Worm (Caenorhabditis elegans) whole organism, young adult: ENCODE data around the gene T08G3.13.
A peak's percentile ranks its signal among the peaks of the same experiment; 100 is the strongest.

Experiments used
- B0035.1 ChIP-seq: sonication (generic microtip); optimal IDR thresholded peaks from 2 replicates; lab custom pipeline; 2016; ENCODE audit warnings: missing genetic modification characterization, mild to moderate bottlenecking, missing compliant biosample characterization, missing genotype, missing genetic modification reagents
- B0336.3 ChIP-seq: fragments of 200-800 bp; sonication (Bioruptor generic); IDR thresholded peaks from 2 replicates; pipeline ENCODE4 v1.3.6; 2022; ENCODE audit warnings: missing genetic modification characterization, missing compliant biosample characterization
- F22D6.2 ChIP-seq: sonication (generic microtip); optimal IDR thresholded peaks from 2 replicates; lab custom pipeline; 2016; ENCODE audit warnings: mild to moderate bottlenecking, missing genetic modification characterization, missing compliant biosample characterization
- F57A8.1 ChIP-seq: fragments of 200-800 bp; sonication (Bioruptor generic); optimal IDR thresholded peaks from 2 replicates; lab custom pipeline; 2018; ENCODE audit warnings: mild to moderate bottlenecking, missing genetic modification characterization, moderate library complexity, missing compliant biosample characterization
- F57C9.4 ChIP-seq: sonication (generic microtip); optimal IDR thresholded peaks from 2 replicates; lab custom pipeline; 2017; ENCODE audit warnings: mild to moderate bottlenecking, missing genetic modification characterization, missing compliant biosample characterization
- K12H6.12 ChIP-seq: fragments of 200-800 bp; sonication (Bioruptor generic); optimal IDR thresholded peaks from 2 replicates; lab custom pipeline; 2018; ENCODE audit warnings: mild to moderate bottlenecking, missing genetic modification characterization, missing compliant biosample characterization
- Y53F4B.3 ChIP-seq: fragments of 200-800 bp; sonication (Bioruptor generic); IDR thresholded peaks from 2 replicates; pipeline ENCODE4 v1.3.6; 2022; ENCODE audit warnings: missing genetic modification reagents, missing genetic modification characterization, missing compliant biosample characterization
- Y79H2A.3 ChIP-seq: fragments of 200-800 bp; sonication (Bioruptor generic); conservative IDR thresholded peaks from 2 replicates; pipeline ENCODE4 v1.3.6; 2022; ENCODE audit warnings: missing genetic modification reagents, missing genetic modification characterization, missing compliant biosample characterization
- aptf-3 ChIP-seq: fragments of 200-800 bp; sonication (Bioruptor generic); IDR thresholded peaks from 2 replicates; pipeline ENCODE4 v1.3.6; 2022; ENCODE audit warnings: missing genetic modification characterization, missing compliant biosample characterization
- atf-7 ChIP-seq: sonication (generic microtip); optimal IDR thresholded peaks from 2 replicates; lab custom pipeline; 2017; ENCODE audit warnings: mild to moderate bottlenecking, missing genetic modification characterization, missing compliant biosample characterization
- athp-1 ChIP-seq: sonication (generic microtip); optimal IDR thresholded peaks from 2 replicates; lab custom pipeline; 2017; ENCODE audit warnings: mild to moderate bottlenecking, missing genetic modification characterization, missing compliant biosample characterization
- bed-2 ChIP-seq: fragments of 200-800 bp; sonication (Bioruptor generic); IDR thresholded peaks from 2 replicates; pipeline ENCODE4 v1.3.6; 2022; ENCODE audit warnings: missing genetic modification reagents, missing genetic modification characterization, missing compliant biosample characterization
- ccch-3 ChIP-seq: fragments of 200-800 bp; sonication (Bioruptor generic); optimal IDR thresholded peaks from 2 replicates; lab custom pipeline; 2018; ENCODE audit warnings: mild to moderate bottlenecking, missing genetic modification characterization, missing compliant biosample characterization
- cebp-2 ChIP-seq: fragments of 200-800 bp; sonication (Bioruptor generic); IDR thresholded peaks from 2 replicates; pipeline ENCODE4 v1.3.6; 2022; ENCODE audit warnings: missing genetic modification characterization, missing compliant biosample characterization
- ceh-27 ChIP-seq: fragments of 200-800 bp; sonication (Bioruptor generic); optimal IDR thresholded peaks from 2 replicates; lab custom pipeline; 2018; ENCODE audit warnings: mild to moderate bottlenecking, missing genetic modification characterization, moderate library complexity, missing compliant biosample characterization
- ceh-58 ChIP-seq: fragments of 200-800 bp; sonication (Bioruptor generic); IDR thresholded peaks from 2 replicates; pipeline ENCODE4 v1.3.6; 2022; ENCODE audit warnings: missing genetic modification characterization, missing compliant biosample characterization
- ceh-79 ChIP-seq: sonication (generic microtip); optimal IDR thresholded peaks from 2 replicates; lab custom pipeline; 2017; ENCODE audit warnings: mild to moderate bottlenecking, missing genetic modification characterization, missing compliant biosample characterization
- dpl-1 ChIP-seq: fragments of 150-350 bp; optimal IDR thresholded peaks from 2 replicates; lab custom pipeline; 2014; ENCODE audit warnings: missing biosample characterization, missing genetic modification reagents, missing genetic modification characterization
- egrh-3 ChIP-seq: fragments of 200-800 bp; sonication (Bioruptor generic); IDR thresholded peaks from 2 replicates; pipeline ENCODE4 v1.3.6; 2022; ENCODE audit warnings: missing genetic modification reagents, missing genetic modification characterization, missing compliant biosample characterization
- ekl-4 ChIP-seq: fragments of 200-800 bp; sonication (Bioruptor generic); IDR thresholded peaks from 2 replicates; pipeline ENCODE4 v1.3.6; 2022; ENCODE audit warnings: missing genetic modification reagents, missing genetic modification characterization, missing compliant biosample characterization
- ets-4 ChIP-seq: fragments of 200-800 bp; sonication (Bioruptor generic); optimal IDR thresholded peaks from 2 replicates; lab custom pipeline; 2018; ENCODE audit warnings: mild to moderate bottlenecking, missing genetic modification characterization, missing compliant biosample characterization
- hlh-12 ChIP-seq: sonication (generic microtip); optimal IDR thresholded peaks from 2 replicates; lab custom pipeline; 2016; ENCODE audit warnings: missing genetic modification characterization, missing compliant biosample characterization
- hmg-20 ChIP-seq: fragments of 200-800 bp; sonication (Bioruptor generic); IDR thresholded peaks from 2 replicates; pipeline ENCODE4 v1.3.6; 2022; ENCODE audit warnings: missing genetic modification reagents, missing genetic modification characterization, missing compliant biosample characterization
- hrde-1 ChIP-seq: sonication (generic microtip); optimal IDR thresholded peaks from 2 replicates; lab custom pipeline; 2016; ENCODE audit warnings: missing genetic modification characterization, mild to moderate bottlenecking, missing compliant biosample characterization, moderate library complexity, missing genotype, missing genetic modification reagents, borderline replicate concordance
- lag-1 ChIP-seq: fragments of 200-800 bp; sonication (Bioruptor generic); IDR thresholded peaks from 2 replicates; pipeline ENCODE4 v1.3.6; 2022; ENCODE audit warnings: missing genetic modification reagents, missing genetic modification characterization, missing compliant biosample characterization
- lin-26 ChIP-seq: fragments of 200-800 bp; sonication (Bioruptor generic); IDR thresholded peaks from 2 replicates; pipeline ENCODE4 v1.3.6; 2022; ENCODE audit warnings: missing genetic modification reagents, missing genetic modification characterization, missing compliant biosample characterization
- lin-40 ChIP-seq: sonication (generic microtip); optimal IDR thresholded peaks from 2 replicates; lab custom pipeline; 2016; ENCODE audit warnings: missing genetic modification characterization, mild to moderate bottlenecking, missing compliant biosample characterization, missing genotype, missing genetic modification reagents
- lin-54 ChIP-seq: fragments of 200-800 bp; sonication (Bioruptor generic); optimal IDR thresholded peaks from 2 replicates; lab custom pipeline; 2018; ENCODE audit warnings: mild to moderate bottlenecking, missing genetic modification characterization, missing compliant biosample characterization
- lsy-27 ChIP-seq: sonication (generic microtip); optimal IDR thresholded peaks from 2 replicates; lab custom pipeline; 2017; ENCODE audit warnings: missing genetic modification characterization, mild to moderate bottlenecking, missing compliant biosample characterization, antibody characterized with exemption, missing genotype, borderline replicate concordance; ENCODE audit not compliant: insufficient read depth
- madf-6 ChIP-seq: fragments of 200-800 bp; sonication (Bioruptor generic); IDR thresholded peaks from 2 replicates; pipeline ENCODE4 v1.3.6; 2022; ENCODE audit warnings: missing genetic modification reagents, missing genetic modification characterization, missing compliant biosample characterization
- mel-28 ChIP-seq: sonication (generic microtip); optimal IDR thresholded peaks from 2 replicates; lab custom pipeline; 2016; ENCODE audit warnings: borderline replicate concordance, mild to moderate bottlenecking, missing genetic modification characterization, missing compliant biosample characterization
- mxl-1 ChIP-seq: sonication (generic microtip); optimal IDR thresholded peaks from 2 replicates; lab custom pipeline; 2016; ENCODE audit warnings: missing genetic modification characterization, missing compliant biosample characterization
- nhr-120 ChIP-seq: fragments of 200-800 bp; sonication (Bioruptor generic); IDR thresholded peaks from 2 replicates; pipeline ENCODE4 v1.3.6; 2022; ENCODE audit warnings: missing genetic modification characterization, missing compliant biosample characterization
- nhr-27 ChIP-seq: fragments of 200-800 bp; sonication (Bioruptor generic); optimal IDR thresholded peaks from 2 replicates; lab custom pipeline; 2018; ENCODE audit warnings: mild to moderate bottlenecking, missing genetic modification characterization, moderate library complexity, missing compliant biosample characterization
- nhr-80 ChIP-seq: sonication (generic microtip); optimal IDR thresholded peaks from 2 replicates; lab custom pipeline; 2016; ENCODE audit warnings: missing genetic modification characterization, missing compliant biosample characterization
- nhr-90 ChIP-seq: sonication (generic microtip); optimal IDR thresholded peaks from 2 replicates; lab custom pipeline; 2016; ENCODE audit warnings: missing genotype, mild to moderate bottlenecking, missing genetic modification characterization, missing compliant biosample characterization
- pbrm-1 ChIP-seq: fragments of 200-800 bp; sonication (Bioruptor generic); IDR thresholded peaks from 2 replicates; pipeline ENCODE4 v1.3.6; 2022; ENCODE audit warnings: missing genetic modification reagents, missing genetic modification characterization, missing compliant biosample characterization
- rpc-1 ChIP-seq, 2 experiments: fragments of 150-350 bp in 1 of 2; sonication (generic microtip) in 1 of 2; optimal IDR thresholded peaks; 2 replicates each; lab custom pipeline; 2014 to 2018; ENCODE audit warnings: missing biosample characterization in 1 of 2, missing genetic modification characterization in 1 of 2, missing genetic modification reagents in 1 of 2, missing genotype in 1 of 2
- snpc-1.1 ChIP-seq: sonication (generic microtip); optimal IDR thresholded peaks from 2 replicates; lab custom pipeline; 2017; ENCODE audit warnings: missing genetic modification characterization, mild to moderate bottlenecking, missing compliant biosample characterization, antibody characterized with exemption, moderate library complexity, missing genotype, missing genetic modification reagents; ENCODE audit not compliant: insufficient read depth
- snpc-1.3 ChIP-seq: sonication (generic microtip); optimal IDR thresholded peaks from 2 replicates; lab custom pipeline; 2017; ENCODE audit warnings: missing genetic modification characterization, mild to moderate bottlenecking, missing compliant biosample characterization, antibody characterized with exemption, moderate library complexity, missing genotype, missing genetic modification reagents; ENCODE audit not compliant: insufficient read depth
- snpc-3.4 ChIP-seq: sonication (generic microtip); optimal IDR thresholded peaks from 2 replicates; lab custom pipeline; 2017; ENCODE audit warnings: missing genetic modification characterization, mild to moderate bottlenecking, missing compliant biosample characterization, antibody characterized with exemption, moderate library complexity, missing genotype, missing genetic modification reagents
- somi-1 ChIP-seq: fragments of 200-800 bp; sonication (Bioruptor generic); optimal IDR thresholded peaks from 2 replicates; lab custom pipeline; 2018; ENCODE audit warnings: mild to moderate bottlenecking, missing genetic modification characterization, missing compliant biosample characterization
- tbp1 ChIP-seq: fragments of 200-800 bp; sonication (Bioruptor generic); optimal IDR thresholded peaks from 2 replicates; lab custom pipeline; 2018; ENCODE audit warnings: mild to moderate bottlenecking, missing genetic modification characterization, missing compliant biosample characterization
- tbx-9 ChIP-seq: sonication (generic microtip); optimal IDR thresholded peaks from 2 replicates; lab custom pipeline; 2016; ENCODE audit warnings: borderline replicate concordance, missing genetic modification characterization, inconsistent platforms, missing compliant biosample characterization
- unc-130 ChIP-seq: sonication (generic microtip); optimal IDR thresholded peaks from 2 replicates; lab custom pipeline; 2016; ENCODE audit warnings: missing genetic modification reagents, missing genetic modification characterization, missing compliant biosample characterization
- unc-62 ChIP-seq: fragments of 150-350 bp; optimal IDR thresholded peaks from 2 replicates; lab custom pipeline; 2014; ENCODE audit warnings: missing biosample characterization, missing genetic modification reagents, missing genetic modification characterization
- zfh-2 ChIP-seq: fragments of 200-800 bp; sonication (Bioruptor generic); conservative IDR thresholded peaks from 2 replicates; pipeline ENCODE4 v1.3.6; 2022; ENCODE audit warnings: missing genetic modification reagents, missing genetic modification characterization, missing compliant biosample characterization
- zim-3 ChIP-seq: sonication (generic microtip); optimal IDR thresholded peaks from 2 replicates; lab custom pipeline; 2017; ENCODE audit warnings: mild to moderate bottlenecking, missing genetic modification characterization, moderate library complexity, missing compliant biosample characterization
- ztf-6 ChIP-seq: fragments of 200-800 bp; sonication (Bioruptor generic); IDR thresholded peaks from 2 replicates; pipeline ENCODE4 v1.3.6; 2022; ENCODE audit warnings: missing genetic modification reagents, missing genetic modification characterization, missing compliant biosample characterization

The T08G3.13 gene

ce11 chrV:16401519-16401918 is 46.3 kb upstream of the T08G3.13 start, which contains the start of gene F13A7.14 (continued):
- TF ChIP-seq Y53F4B.3 (GFP tag; lab: Robert Waterston, UW) (no peak), somi-1 (GFP tag; lab: Kevin White, UChicago) (peak; percentile 2), cebp-2 (no peak), mxl-1 (tag; lab: Kevin White, UChicago) (no peak), F22D6.2 (tag; lab: Kevin White, UChicago) (peak; percentile 36), egrh-3 (GFP tag; lab: Robert Waterston, UW) (0 out of 2 replicates have a peak, but pooled peaks have one; percentile 42), snpc-3.4 (peak; percentile 31), unc-130 (GFP tag; lab: Kevin White, UChicago) (peak; percentile 53), nhr-90 (no peak), snpc-1.1 (tag; lab: Kevin White, UChicago) (no peak), atf-7 (no peak), madf-6 (GFP tag; lab: Robert Waterston, UW) (peak; percentile 82), lsy-27 (tag; lab: Kevin White, UChicago) (no peak), B0035.1 (no peak), ztf-6 (no peak), snpc-1.3 (tag; lab: Kevin White, UChicago) (peak; percentile 39), tbp1 (GFP tag; lab: Kevin White, UChicago) (peak; percentile 28), aptf-3 (GFP tag; lab: Robert Waterston, UW) (no peak), F57C9.4 (tag; lab: Kevin White, UChicago) (no peak), Y79H2A.3 (GFP tag; lab: Robert Waterston, UW) (no peak), rpc-1 (optimal IDR thresholded peaks at IDR 0.05; lab: Kevin White, UChicago) (no peak), rpc-1 (tag; optimal IDR thresholded peaks at IDR 0.05; lab: Kevin White, UChicago) (no peak), lin-40 (no peak), hmg-20 (GFP tag; lab: Robert Waterston, UW) (peak; percentile 62; the same call in 1 of the 2 replicates), nhr-80 (tag; lab: Kevin White, UChicago) (no peak), zfh-2 (GFP tag; lab: Robert Waterston, UW) (no peak), dpl-1 (peak; percentile 84), hlh-12 (no peak), ceh-79 (tag; lab: Kevin White, UChicago) (no peak), zim-3 (tag; lab: Kevin White, UChicago) (no peak), pbrm-1 (GFP tag; lab: Robert Waterston, UW) (no peak), nhr-120 (GFP tag; lab: Robert Waterston, UW) (no peak), tbx-9 (tag; lab: Kevin White, UChicago) (no peak), unc-62 (GFP tag; lab: Kevin White, UChicago) (no peak), K12H6.12 (tag; lab: Kevin White, UChicago) (peak; percentile 42), F57A8.1 (GFP tag; lab: Kevin White, UChicago) (no peak), bed-2 (GFP tag; lab: Robert Waterston, UW) (peak; percentile 89), nhr-27 (tag; lab: Kevin White, UChicago) (no peak), lin-54 (peak; percentile 89), ekl-4 (GFP tag; lab: Robert Waterston, UW) (no peak), athp-1 (peak; percentile 42), lag-1 (GFP tag; lab: Robert Waterston, UW) (no peak), lin-26 (GFP tag; lab: Robert Waterston, UW) (no peak), ceh-27 (GFP tag; lab: Kevin White, UChicago) (peak; percentile 80), hrde-1 (tag; lab: Kevin White, UChicago) (no peak), ccch-3 (GFP tag; lab: Kevin White, UChicago) (no peak), B0336.3 (GFP tag; lab: Robert Waterston, UW) (0 out of 2 replicates have a peak, but pooled peaks have one; percentile 29), ets-4 (GFP tag; lab: Kevin White, UChicago) (no peak), ceh-58 (GFP tag; lab: Robert Waterston, UW) (no peak), mel-28 (tag; lab: Kevin White, UChicago) (no peak)
